Fruit fly (Drosophila melanogaster): ENCODE measurements around the gene Hakai.

The Hakai gene

DNA sequence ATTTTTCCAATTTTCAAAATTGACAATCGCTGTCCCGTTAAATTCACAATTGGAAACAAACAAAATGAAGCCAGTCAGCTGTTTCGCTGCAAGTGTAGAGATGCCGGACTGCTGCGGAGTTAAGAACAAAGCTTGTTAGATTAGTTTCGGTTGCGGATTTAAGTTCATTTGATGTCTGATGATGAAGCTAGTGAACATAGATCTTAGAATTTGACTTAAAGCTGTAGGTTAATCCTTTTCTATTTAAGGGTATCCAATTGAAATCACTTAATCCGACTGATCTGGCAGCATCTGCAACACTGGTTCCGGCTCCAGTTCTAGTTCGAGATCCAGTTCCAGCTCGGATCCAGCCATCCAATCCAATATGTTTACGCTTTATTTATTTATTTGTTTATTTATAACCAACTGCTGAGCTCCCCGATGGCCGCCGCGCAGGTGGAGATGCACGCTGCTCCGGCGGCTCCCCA lies 1.7 kb upstream of the Hakai start, which contains the start of the genes PCNA2 and CG10366 (continued):
- 0 out of 4 replicates have a peak, but pooled peaks have one; percentile 51 for TF ChIP-seq chinmo (GFP tag; IDR thresholded peaks at IDR 0.05; ENCODE audit: partially characterized antibody)
- peak; percentile 70; the same call in 2 of the 3 replicates for TF ChIP-seq zfh1 (GFP tag; IDR thresholded peaks at IDR 0.05)
- peak; percentile 71 for TF ChIP-seq tin (GFP tag; optimal IDR thresholded peaks at IDR 0.05)
- peak; percentile 38 for TF ChIP-seq fd3F (GFP tag; optimal IDR thresholded peaks at IDR 0.05)
- TF ChIP-seq Antp (GFP tag; optimal IDR thresholded peaks at IDR 0.05): peak; percentile 81
- TF ChIP-seq ase (GFP tag; IDR thresholded peaks at IDR 0.05): no peak
- peak; percentile 65 for TF ChIP-seq CG9215 (GFP tag; IDR thresholded peaks at IDR 0.05)
- peak; percentile 61 for TF ChIP-seq CG12155 (GFP tag; optimal IDR thresholded peaks at IDR 0.05)
- peak; percentile 67 for TF ChIP-seq E2f2 (GFP tag; IDR thresholded peaks at IDR 0.05)
- peak; percentile 66 for TF ChIP-seq wdn (GFP tag; IDR thresholded peaks at IDR 0.05)
- peak; percentile 27; the same call in 1 of the 2 replicates for TF ChIP-seq CG32772 (GFP tag; IDR thresholded peaks at IDR 0.05)
- TF ChIP-seq CG11456 (GFP tag; IDR thresholded peaks at IDR 0.05): peak; percentile 60; the same call in 1 of the 3 replicates
- TF ChIP-seq gcm (GFP tag; optimal IDR thresholded peaks at IDR 0.05): peak; percentile 36
- TF ChIP-seq CG12236 (GFP tag; optimal IDR thresholded peaks at IDR 0.05): peak; percentile 48
- peak; percentile 70 for TF ChIP-seq CG34376 (GFP tag; optimal IDR thresholded peaks at IDR 0.05)
- TF ChIP-seq Dll (GFP tag; IDR thresholded peaks at IDR 0.05; ENCODE audit: partially characterized antibody): 0 out of 4 replicates have a peak, but pooled peaks have one; percentile 43
- peak; percentile 75 for TF ChIP-seq Chrac-16 (GFP tag; optimal IDR thresholded peaks at IDR 0.05)
- peak; percentile 63 for TF ChIP-seq CG3281 (GFP tag; optimal IDR thresholded peaks at IDR 0.05)
- TF ChIP-seq nerfin-2 (GFP tag; IDR thresholded peaks at IDR 0.05; ENCODE audit: partially characterized antibody): no peak
- TF ChIP-seq ato (GFP tag; IDR thresholded peaks at IDR 0.05; ENCODE audit: partially characterized antibody): 0 out of 2 replicates have a peak, but pooled peaks have one; percentile 23
- TF ChIP-seq CG16813 (GFP tag; IDR thresholded peaks at IDR 0.05; ENCODE audit: partially characterized antibody): no peak
- peak; percentile 82 for TF ChIP-seq CHES-1-like (GFP tag; optimal IDR thresholded peaks at IDR 0.05)
- no peak for TF ChIP-seq Sox100B (GFP tag; optimal IDR thresholded peaks at IDR 0.05)
- no peak for TF ChIP-seq Opbp (GFP tag; IDR thresholded peaks at IDR 0.05; ENCODE audit: partially characterized antibody)
- peak; percentile 88 for TF ChIP-seq Nf-YC (tag; optimal IDR thresholded peaks at IDR 0.05)
- TF ChIP-seq CG31224 (GFP tag; IDR thresholded peaks at IDR 0.05): peak; percentile 42; the same call in 1 of the 2 replicates
- TF ChIP-seq pfk (GFP tag; optimal IDR thresholded peaks at IDR 0.05): no peak
- no peak for TF ChIP-seq gcm2 (GFP tag; optimal IDR thresholded peaks at IDR 0.05)
- peak; percentile 57 for TF ChIP-seq MESR4 (GFP tag; optimal IDR thresholded peaks at IDR 0.05)
- peak; percentile 17 for TF ChIP-seq Spps (tag; optimal IDR thresholded peaks at IDR 0.05)
- peak; percentile 77 for TF ChIP-seq CG10462 (GFP tag; optimal IDR thresholded peaks at IDR 0.05)
- peak; percentile 50 to 61 for TF ChIP-seq chif (GFP tag; optimal IDR thresholded peaks at IDR 0.05)
- peak; percentile 57 for TF ChIP-seq CG9727 (GFP tag; optimal IDR thresholded peaks at IDR 0.05)
- TF ChIP-seq CG9932 (GFP tag; IDR thresholded peaks at IDR 0.05): peak; percentile 67
- peak; percentile 78 for TF ChIP-seq Hsf (GFP tag; optimal IDR thresholded peaks at IDR 0.05)
- TF ChIP-seq CG2199 (GFP tag; IDR thresholded peaks at IDR 0.05): no peak
- peak; percentile 30; the same call in 1 of the 3 replicates for TF ChIP-seq CG6791 (GFP tag; IDR thresholded peaks at IDR 0.05; ENCODE audit: partially characterized antibody)
- no peak for TF ChIP-seq CG15479 (GFP tag; optimal IDR thresholded peaks at IDR 0.05)
- TF ChIP-seq NK7.1 (GFP tag; optimal IDR thresholded peaks at IDR 0.05): peak; percentile 2
- TF ChIP-seq her (GFP tag; optimal IDR thresholded peaks at IDR 0.05): peak; percentile 72
- TF ChIP-seq BtbVII (GFP tag; optimal IDR thresholded peaks at IDR 0.05): peak; percentile 14
- TF ChIP-seq tx (GFP tag; optimal IDR thresholded peaks at IDR 0.05): peak; percentile 77
- TF ChIP-seq tio (GFP tag; optimal IDR thresholded peaks at IDR 0.05): no peak
- TF ChIP-seq CG7556 (GFP tag; optimal IDR thresholded peaks at IDR 0.05): peak; percentile 51
- TF ChIP-seq sim (GFP tag; IDR thresholded peaks at IDR 0.05): no peak
- TF ChIP-seq CG17361 (GFP tag; IDR thresholded peaks at IDR 0.05): peak; percentile 56; the same call in 2 of the 3 replicates
- TF ChIP-seq lov (optimal IDR thresholded peaks at IDR 0.05): no peak
- no peak for TF ChIP-seq lov (GFP tag; IDR thresholded peaks at IDR 0.05)
- peak; percentile 75 to 80 for TF ChIP-seq dpn (GFP tag; optimal IDR thresholded peaks at IDR 0.05)
- no peak for TF ChIP-seq CG6765 (GFP tag; optimal IDR thresholded peaks at IDR 0.05)

Data from whole organism, embryonic.